Worm (Caenorhabditis elegans) whole organism, mixed stage, embryonic: ENCODE results near the gene gegf-1.

Experiments
- blmp-1 ChIP-seq: fragments of 150-350 bp; optimal IDR thresholded peaks from 2 replicates; lab custom pipeline; 2014; ENCODE audit warnings: missing biosample characterization, missing genetic modification characterization
- elt-1 ChIP-seq: sonication (generic microtip); optimal IDR thresholded peaks from 2 replicates; lab custom pipeline; 2017; ENCODE audit warnings: missing genetic modification characterization, mild to moderate bottlenecking, missing compliant biosample characterization, antibody characterized with exemption, moderate library complexity, borderline replicate concordance; ENCODE audit not compliant: insufficient read depth
- hlh-1 ChIP-seq: fragments of 150-350 bp; optimal IDR thresholded peaks from 2 replicates; lab custom pipeline; 2014; ENCODE audit warnings: missing biosample characterization, missing genetic modification reagents, missing genetic modification characterization
- lin-13 ChIP-seq: fragments of 150-350 bp; optimal IDR thresholded peaks from 2 replicates; lab custom pipeline; 2014; ENCODE audit warnings: missing biosample characterization, missing genetic modification characterization
- mab-5 ChIP-seq: fragments of 150-350 bp; optimal IDR thresholded peaks from 2 replicates; lab custom pipeline; 2014; ENCODE audit warnings: missing biosample characterization, missing genetic modification characterization
- mep-1 ChIP-seq: fragments of 150-350 bp; optimal IDR thresholded peaks from 2 replicates; lab custom pipeline; 2017; ENCODE audit warnings: missing biosample characterization, missing genetic modification reagents, missing genetic modification characterization, inconsistent platforms
- mls-2 ChIP-seq: sonication (generic microtip); optimal IDR thresholded peaks from 2 replicates; lab custom pipeline; 2016; ENCODE audit warnings: mild to moderate bottlenecking, missing genetic modification characterization, moderate library complexity, missing compliant biosample characterization
- nhr-28 ChIP-seq: fragments of 150-350 bp; optimal IDR thresholded peaks from 2 replicates; lab custom pipeline; 2014; ENCODE audit warnings: missing biosample characterization, missing genetic modification characterization
- nhr-76 ChIP-seq: sonication (generic microtip); optimal IDR thresholded peaks from 2 replicates; lab custom pipeline; 2017; ENCODE audit warnings: missing biosample characterization, missing genetic modification characterization
- pha-4 ChIP-seq: fragments of 150-350 bp; optimal IDR thresholded peaks from 2 replicates; lab custom pipeline; 2018; ENCODE audit warnings: missing biosample characterization, missing genetic modification reagents, missing genetic modification characterization
- sptf-1 ChIP-seq: sonication (generic microtip); optimal IDR thresholded peaks from 2 replicates; lab custom pipeline; 2017; ENCODE audit warnings: mild to moderate bottlenecking, missing genetic modification characterization, moderate library complexity, missing compliant biosample characterization
- unc-39 ChIP-seq: fragments of 150-350 bp; optimal IDR thresholded peaks from 2 replicates; lab custom pipeline; 2014; ENCODE audit warnings: missing biosample characterization, missing genetic modification characterization
- unc-62 ChIP-seq: fragments of 150-350 bp; optimal IDR thresholded peaks from 2 replicates; lab custom pipeline; 2014; ENCODE audit warnings: missing biosample characterization, missing genetic modification reagents, missing genetic modification characterization
- ztf-11 ChIP-seq: fragments of 150-350 bp; optimal IDR thresholded peaks from 2 replicates; lab custom pipeline; 2014; ENCODE audit warnings: missing biosample characterization, missing genetic modification characterization

DNA sequence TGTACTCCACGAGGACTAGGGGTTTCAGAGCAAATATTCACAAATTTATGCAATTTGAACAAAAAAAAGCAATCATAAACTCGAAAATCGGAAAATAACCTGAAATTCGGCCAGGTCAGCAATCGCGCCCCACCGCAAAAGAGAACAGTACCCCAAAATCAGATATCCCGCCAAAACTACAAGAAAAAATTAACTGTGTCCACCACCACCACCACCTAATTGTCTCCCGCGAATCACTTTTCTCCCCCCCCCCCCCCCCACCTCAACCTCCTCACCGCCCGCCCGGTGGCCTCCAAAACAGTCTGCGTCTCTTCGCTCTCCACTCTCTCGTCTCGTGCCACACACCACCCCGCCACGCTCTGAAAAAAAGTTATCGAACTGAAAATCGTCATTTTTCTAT, 29.2 kb downstream of the gegf-1 start:
- no peak for TF ChIP-seq unc-39 (tag; lab: Kevin White, UChicago)
- TF ChIP-seq elt-1 (tag; lab: Kevin White, UChicago), result no peak
- TF ChIP-seq nhr-28 (tag; lab: Kevin White, UChicago), result no peak
- TF ChIP-seq blmp-1 (tag; lab: Kevin White, UChicago), result no peak
- no peak for TF ChIP-seq unc-62 (GFP tag; lab: Kevin White, UChicago)
- peak; percentile 60 for TF ChIP-seq mls-2
- TF ChIP-seq ztf-11 (tag; lab: Kevin White, UChicago), result no peak
- TF ChIP-seq lin-13 (tag; lab: Kevin White, UChicago), result no peak
- TF ChIP-seq hlh-1 (tag; lab: Kevin White, UChicago), result no peak
- TF ChIP-seq nhr-76, result no peak
- TF ChIP-seq pha-4 (tag; lab: Kevin White, UChicago), result no peak
- TF ChIP-seq mab-5 (tag; lab: Kevin White, UChicago), result no peak
- peak; percentile 70 for TF ChIP-seq sptf-1 (tag; lab: Kevin White, UChicago)
- TF ChIP-seq mep-1 (tag; lab: Kevin White, UChicago), result no peak
